Worm (Caenorhabditis elegans): Measurements from ENCODE around the gene str-97.

ce11 chrV:16132215-16132614 is 22.8 kb downstream of the str-97 start:
- TF ChIP-seq ceh-9 (tag; optimal IDR thresholded peaks at IDR 0.05), result no peak
- TF ChIP-seq pha-4 (tag; optimal IDR thresholded peaks at IDR 0.05), result no peak
- no peak for TF ChIP-seq unc-62 (GFP tag; optimal IDR thresholded peaks at IDR 0.05)
- no peak for TF ChIP-seq nhr-12 (tag; optimal IDR thresholded peaks at IDR 0.05)
- TF ChIP-seq snpc-4 (tag; optimal IDR thresholded peaks at IDR 0.05), result no peak
- no peak for TF ChIP-seq elt-3 (tag; optimal IDR thresholded peaks at IDR 0.05)
- no peak for TF ChIP-seq aly-2 (tag; optimal IDR thresholded peaks at IDR 0.05)
- TF ChIP-seq nhr-237 (tag; optimal IDR thresholded peaks at IDR 0.05), result no peak

Data from whole organism, L3 larva.